Worm (Caenorhabditis elegans) whole organism, mixed stage, embryonic: Measurements from ENCODE around the gene sea-1.

ENCODE experiments used
- M03D4.4 ChIP-seq: sonication (generic microtip); optimal IDR thresholded peaks from 2 replicates; lab custom pipeline; 2017; ENCODE audit warnings: mild to moderate bottlenecking, missing genetic modification characterization, missing compliant biosample characterization
- bed-3 ChIP-seq: fragments of 200-800 bp; sonication (Bioruptor generic); optimal IDR thresholded peaks from 3 replicates; lab custom pipeline; 2018; ENCODE audit warnings: mild to moderate bottlenecking, missing genetic modification characterization, moderate library complexity, missing compliant biosample characterization
- blmp-1 ChIP-seq: fragments of 150-350 bp; optimal IDR thresholded peaks from 2 replicates; lab custom pipeline; 2014; ENCODE audit warnings: missing biosample characterization, missing genetic modification characterization
- ceh-39 ChIP-seq: fragments of 150-350 bp; optimal IDR thresholded peaks from 2 replicates; lab custom pipeline; 2014; ENCODE audit warnings: missing biosample characterization, missing genetic modification characterization
- ceh-43 ChIP-seq: fragments of 200-800 bp; sonication (Bioruptor generic); optimal IDR thresholded peaks from 2 replicates; lab custom pipeline; 2018; ENCODE audit warnings: mild to moderate bottlenecking, missing genetic modification characterization, moderate library complexity, missing compliant biosample characterization
- ceh-83 ChIP-seq: fragments of 200-800 bp; sonication (Bioruptor generic); optimal IDR thresholded peaks from 2 replicates; lab custom pipeline; 2018; ENCODE audit warnings: mild to moderate bottlenecking, missing genetic modification characterization, missing compliant biosample characterization
- ces-1 ChIP-seq: fragments of 150-350 bp; optimal IDR thresholded peaks from 2 replicates; lab custom pipeline; 2014; ENCODE audit warnings: missing biosample characterization, missing genetic modification reagents, missing genetic modification characterization
- cnd-1 ChIP-seq: fragments of 200-800 bp; sonication (Bioruptor generic); optimal IDR thresholded peaks from 2 replicates; lab custom pipeline; 2018; ENCODE audit warnings: mild to moderate bottlenecking, missing genetic modification characterization, missing compliant biosample characterization
- drap-1 ChIP-seq: fragments of 200-800 bp; sonication (Bioruptor generic); optimal IDR thresholded peaks from 3 replicates; lab custom pipeline; 2018; ENCODE audit warnings: mild to moderate bottlenecking, missing genetic modification characterization, missing compliant biosample characterization
- elt-1 ChIP-seq: sonication (generic microtip); optimal IDR thresholded peaks from 2 replicates; lab custom pipeline; 2017; ENCODE audit warnings: missing genetic modification characterization, mild to moderate bottlenecking, missing compliant biosample characterization, antibody characterized with exemption, moderate library complexity, borderline replicate concordance; ENCODE audit not compliant: insufficient read depth
- elt-3 ChIP-seq: fragments of 150-350 bp; optimal IDR thresholded peaks from 2 replicates; lab custom pipeline; 2014; ENCODE audit warnings: missing biosample characterization, missing genetic modification characterization
- flh-1 ChIP-seq: fragments of 200-800 bp; sonication (Bioruptor generic); optimal IDR thresholded peaks from 2 replicates; lab custom pipeline; 2018; ENCODE audit warnings: mild to moderate bottlenecking, missing genetic modification characterization, moderate library complexity, missing compliant biosample characterization
- ham-2 ChIP-seq: fragments of 200-800 bp; sonication (Bioruptor generic); optimal IDR thresholded peaks from 2 replicates; lab custom pipeline; 2018; ENCODE audit warnings: mild to moderate bottlenecking, missing genetic modification characterization, missing compliant biosample characterization
- hlh-1 ChIP-seq: fragments of 150-350 bp; optimal IDR thresholded peaks from 2 replicates; lab custom pipeline; 2014; ENCODE audit warnings: missing biosample characterization, missing genetic modification reagents, missing genetic modification characterization
- lin-13 ChIP-seq: fragments of 150-350 bp; optimal IDR thresholded peaks from 2 replicates; lab custom pipeline; 2014; ENCODE audit warnings: missing biosample characterization, missing genetic modification characterization
- lin-32 ChIP-seq: fragments of 200-800 bp; sonication (Bioruptor generic); optimal IDR thresholded peaks from 2 replicates; lab custom pipeline; 2018; ENCODE audit warnings: mild to moderate bottlenecking, missing genetic modification characterization, missing compliant biosample characterization
- lsy-2 ChIP-seq: fragments of 150-350 bp; optimal IDR thresholded peaks from 2 replicates; lab custom pipeline; 2014; ENCODE audit warnings: missing biosample characterization, missing genetic modification characterization
- mab-5 ChIP-seq: fragments of 150-350 bp; optimal IDR thresholded peaks from 2 replicates; lab custom pipeline; 2014; ENCODE audit warnings: missing biosample characterization, missing genetic modification characterization
- mep-1 ChIP-seq: fragments of 150-350 bp; optimal IDR thresholded peaks from 2 replicates; lab custom pipeline; 2017; ENCODE audit warnings: missing biosample characterization, missing genetic modification reagents, missing genetic modification characterization, inconsistent platforms
- nhr-12 ChIP-seq: fragments of 150-350 bp; optimal IDR thresholded peaks from 2 replicates; lab custom pipeline; 2014; ENCODE audit warnings: missing biosample characterization, missing genetic modification characterization
- nhr-2 ChIP-seq: fragments of 150-350 bp; optimal IDR thresholded peaks from 2 replicates; lab custom pipeline; 2014; ENCODE audit warnings: missing biosample characterization, missing genetic modification characterization
- nhr-237 ChIP-seq: fragments of 150-350 bp; optimal IDR thresholded peaks from 2 replicates; lab custom pipeline; 2014; ENCODE audit warnings: missing biosample characterization, missing genetic modification characterization
- nhr-28 ChIP-seq: fragments of 150-350 bp; optimal IDR thresholded peaks from 2 replicates; lab custom pipeline; 2014; ENCODE audit warnings: missing biosample characterization, missing genetic modification characterization
- nhr-76 ChIP-seq: sonication (generic microtip); optimal IDR thresholded peaks from 2 replicates; lab custom pipeline; 2017; ENCODE audit warnings: missing biosample characterization, missing genetic modification characterization
- sem-2 ChIP-seq: fragments of 200-800 bp; sonication (Bioruptor generic); optimal IDR thresholded peaks from 2 replicates; lab custom pipeline; 2018; ENCODE audit warnings: mild to moderate bottlenecking, missing genetic modification characterization, missing compliant biosample characterization
- snpc-4 ChIP-seq: fragments of 150-350 bp; optimal IDR thresholded peaks from 2 replicates; lab custom pipeline; 2014; ENCODE audit warnings: missing biosample characterization, missing genetic modification characterization
- sptf-1 ChIP-seq: sonication (generic microtip); optimal IDR thresholded peaks from 2 replicates; lab custom pipeline; 2017; ENCODE audit warnings: mild to moderate bottlenecking, missing genetic modification characterization, moderate library complexity, missing compliant biosample characterization
- tbx-8 ChIP-seq: fragments of 200-800 bp; sonication (Bioruptor generic); optimal IDR thresholded peaks from 2 replicates; lab custom pipeline; 2018; ENCODE audit warnings: mild to moderate bottlenecking, missing genetic modification characterization, moderate library complexity, missing compliant biosample characterization
- unc-120 ChIP-seq: sonication (generic microtip); optimal IDR thresholded peaks from 2 replicates; lab custom pipeline; 2017; ENCODE audit warnings: missing genetic modification characterization, missing compliant biosample characterization; ENCODE audit not compliant: poor library complexity, severe bottlenecking
- unc-39 ChIP-seq: fragments of 150-350 bp; optimal IDR thresholded peaks from 2 replicates; lab custom pipeline; 2014; ENCODE audit warnings: missing biosample characterization, missing genetic modification characterization
- unc-62 ChIP-seq: fragments of 150-350 bp; optimal IDR thresholded peaks from 2 replicates; lab custom pipeline; 2014; ENCODE audit warnings: missing biosample characterization, missing genetic modification reagents, missing genetic modification characterization
- zip-8 ChIP-seq: fragments of 150-350 bp; optimal IDR thresholded peaks from 2 replicates; lab custom pipeline; 2014; ENCODE audit warnings: missing biosample characterization, missing genetic modification characterization
- ztf-11 ChIP-seq: fragments of 150-350 bp; optimal IDR thresholded peaks from 2 replicates; lab custom pipeline; 2014; ENCODE audit warnings: missing biosample characterization, missing genetic modification characterization

The sea-1 gene

ce11 chrII:3665181-3665580, 8.2 kb downstream of the sea-1 start:
- TF ChIP-seq lin-32 (no peak), ceh-39 (tag; lab: Kevin White, UChicago) (no peak), nhr-2 (tag; lab: Kevin White, UChicago) (no peak), mab-5 (no peak), hlh-1 (tag; lab: Kevin White, UChicago) (no peak), elt-3 (no peak), ceh-83 (GFP tag; lab: Kevin White, UChicago) (no peak), snpc-4 (tag; lab: Kevin White, UChicago) (no peak), lin-13 (tag; lab: Kevin White, UChicago) (no peak), unc-39 (no peak), mep-1 (tag; lab: Kevin White, UChicago) (no peak), flh-1 (no peak), lsy-2 (no peak), ceh-43 (GFP tag; lab: Kevin White, UChicago) (no peak), elt-1 (no peak), nhr-237 (tag; lab: Kevin White, UChicago) (no peak), ham-2 (no peak), sem-2 (no peak), ces-1 (GFP tag; lab: Kevin White, UChicago) (no peak), unc-62 (GFP tag; lab: Kevin White, UChicago) (no peak)

ce11 chrII:3664470-3664869, 8.9 kb downstream of the sea-1 start, which contains the start of gene F19B10.3:
Gene F19B10.3, plus strand, starts transcription at chrII:3664770.
- TF ChIP-seq mab-5 (no peak), nhr-2 (tag; lab: Kevin White, UChicago) (no peak), lin-32 (no peak), nhr-12 (tag; lab: Kevin White, UChicago) (no peak), unc-39 (no peak), ham-2 (no peak), unc-120 (tag; lab: Kevin White, UChicago) (no peak), flh-1 (no peak), ztf-11 (tag; lab: Kevin White, UChicago) (no peak), ceh-43 (GFP tag; lab: Kevin White, UChicago) (no peak), cnd-1 (tag; lab: Kevin White, UChicago) (no peak)

DNA sequence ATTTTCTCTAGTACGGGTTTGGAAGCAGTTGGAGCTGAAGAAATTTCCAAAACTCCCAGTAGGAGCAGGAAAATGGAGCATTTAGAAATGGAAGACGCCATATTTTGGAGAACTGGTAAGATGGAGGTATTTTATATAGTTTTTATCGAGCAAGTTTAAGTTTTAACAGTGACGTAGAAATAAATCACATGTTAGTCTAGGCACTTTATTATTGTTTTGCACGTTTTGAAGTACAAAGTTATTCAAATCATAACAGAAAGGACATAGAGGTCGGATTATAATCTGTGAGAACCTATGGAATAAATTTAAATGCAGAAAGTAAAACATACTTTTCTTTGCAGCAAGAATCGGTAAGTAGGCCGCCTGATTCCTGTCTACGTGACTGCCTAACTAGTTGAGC, 9.6 kb downstream of the sea-1 start, which contains the start of gene F19B10.6:
F19B10.6 (minus strand) TSS at position 101 of the 400 bp plus-strand sequence.
- TF ChIP-seq tbx-8 (no peak), cnd-1 (tag; lab: Kevin White, UChicago) (no peak), drap-1 (GFP tag; lab: Kevin White, UChicago) (no peak), ceh-43 (GFP tag; lab: Kevin White, UChicago) (no peak), nhr-2 (tag; lab: Kevin White, UChicago) (no peak), lsy-2 (no peak), nhr-76 (tag; lab: Kevin White, UChicago) (no peak), ham-2 (no peak), elt-3 (no peak), sptf-1 (tag; lab: Kevin White, UChicago) (no peak), ceh-83 (GFP tag; lab: Kevin White, UChicago) (no peak), bed-3 (GFP tag; lab: Kevin White, UChicago) (no peak), nhr-28 (no peak), mab-5 (no peak), elt-1 (no peak), unc-62 (GFP tag; lab: Kevin White, UChicago) (no peak), M03D4.4 (tag; lab: Kevin White, UChicago) (no peak), snpc-4 (tag; lab: Kevin White, UChicago) (no peak), nhr-12 (tag; lab: Kevin White, UChicago) (no peak), zip-8 (tag; lab: Kevin White, UChicago) (no peak)

DNA sequence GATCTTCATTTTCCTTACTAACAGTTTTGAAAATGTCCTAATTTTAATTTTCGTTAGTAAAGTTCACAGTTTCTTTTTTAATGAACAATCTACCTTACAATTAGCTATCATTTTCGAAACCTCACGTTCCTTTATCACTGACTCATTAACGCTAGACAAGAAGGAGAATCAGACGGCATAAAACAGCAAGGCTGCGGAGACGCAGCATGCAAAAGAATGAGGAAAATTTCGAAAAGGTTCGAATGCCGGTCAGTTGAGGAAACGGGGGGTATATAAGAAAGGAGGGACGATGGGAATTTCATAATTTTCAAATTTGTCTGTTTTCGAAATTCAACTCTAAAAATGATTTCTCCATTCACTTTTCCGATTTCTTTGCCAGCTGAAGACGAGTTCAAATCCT, 11.5 kb downstream of the sea-1 start, which contains the start of gene F19B10.13:
F19B10.13 (plus strand) TSS at position 343 of the 400 bp plus-strand sequence.
- TF ChIP-seq blmp-1 (tag; lab: Kevin White, UChicago) (no peak), elt-3 (peak; percentile 61)
- TF ChIP-seq, all 35 proteins: peak for 1

ce11 chrII:3659776-3660175, 13.6 kb downstream of the sea-1 start, which contains the start of gene F19B10.4:
Gene F19B10.4, plus strand, starts transcription at chrII:3660076.
- no peak for TF ChIP-seq ceh-43 (GFP tag; lab: Kevin White, UChicago)
- TF ChIP-seq M03D4.4 (tag; lab: Kevin White, UChicago), result no peak
- TF ChIP-seq tbx-8, result no peak
- no peak for TF ChIP-seq unc-39
- TF ChIP-seq sptf-1 (tag; lab: Kevin White, UChicago), result no peak
- no peak for TF ChIP-seq nhr-2 (tag; lab: Kevin White, UChicago)
- no peak for TF ChIP-seq lin-32
- no peak for TF ChIP-seq ces-1 (GFP tag; lab: Kevin White, UChicago)
- TF ChIP-seq, all 35 proteins: peak for 0
